Worm (Caenorhabditis elegans): Measurements from ENCODE around the gene W02A2.5.
A peak's percentile ranks its signal among the peaks of the same experiment; 100 is the strongest.

W02A2.5 gene

ce11 chrIV:13342555-13342954, at the start of gene W02A2.5:
W02A2.5 (plus strand) TSS chrIV:13342855.
- TF ChIP-seq snpc-4 (tag; optimal IDR thresholded peaks at IDR 0.05) (no peak), nhr-11 (tag; optimal IDR thresholded peaks at IDR 0.05) (no peak), mdl-1 (tag; optimal IDR thresholded peaks at IDR 0.05) (no peak), pqm-1 (tag; optimal IDR thresholded peaks at IDR 0.05) (no peak), ceh-28 (tag; optimal IDR thresholded peaks at IDR 0.05) (no peak), ceh-16 (tag; optimal IDR thresholded peaks at IDR 0.05) (no peak), lin-39 (tag; optimal IDR thresholded peaks at IDR 0.05) (no peak), skn-1 (tag; optimal IDR thresholded peaks at IDR 0.05) (no peak), fos-1 (tag; optimal IDR thresholded peaks at IDR 0.05) (no peak), ztf-4 (tag; optimal IDR thresholded peaks at IDR 0.05) (no peak), elt-2 (tag; optimal IDR thresholded peaks at IDR 0.05) (no peak)

ce11 chrIV:13297746-13298145, 44.9 kb upstream of the W02A2.5 start, which contains the start of the genes Y67H2A.2 and micu-1:
Y67H2A.2 (minus strand) TSS chrIV:13297819.
micu-1 (plus strand) TSS chrIV:13297926.
- TF ChIP-seq hmg-11 (tag; optimal IDR thresholded peaks at IDR 0.05) (peak; percentile 71), pha-4 (tag; optimal IDR thresholded peaks at IDR 0.05) (peak; percentile 64), snpc-4 (tag; optimal IDR thresholded peaks at IDR 0.05) (peak; percentile 58), nfya-1 (tag; optimal IDR thresholded peaks at IDR 0.05; ENCODE audit: insufficient read depth) (peak; percentile 80), ceh-28 (tag; optimal IDR thresholded peaks at IDR 0.05) (peak; percentile 29), nhr-28 (tag; optimal IDR thresholded peaks at IDR 0.05) (no peak), lin-39 (tag; optimal IDR thresholded peaks at IDR 0.05) (peak; percentile 69), fkh-10 (GFP tag; optimal IDR thresholded peaks at IDR 0.05) (peak; percentile 64), egl-5 (tag; optimal IDR thresholded peaks at IDR 0.05) (peak; percentile 68), lsy-12 (tag; optimal IDR thresholded peaks at IDR 0.05) (no peak), nhr-23 (tag; optimal IDR thresholded peaks at IDR 0.05) (peak; percentile 61), nhr-25 (tag; optimal IDR thresholded peaks at IDR 0.05) (peak; percentile 60), ama-1 (optimal IDR thresholded peaks at IDR 0.05) (peak; percentile 15), sea-2 (GFP tag; optimal IDR thresholded peaks at IDR 0.05) (no peak), unc-39 (tag; optimal IDR thresholded peaks at IDR 0.05) (no peak), lin-15B (tag; optimal IDR thresholded peaks at IDR 0.05) (peak; percentile 90), R02D3.7 (tag; optimal IDR thresholded peaks at IDR 0.05) (peak; percentile 35), elt-2 (tag; optimal IDR thresholded peaks at IDR 0.05) (peak; percentile 35), pqm-1 (tag; optimal IDR thresholded peaks at IDR 0.05) (peak; percentile 20), elt-3 (tag; optimal IDR thresholded peaks at IDR 0.05) (no peak)

ce11 chrIV:13299648-13300047, 43.0 kb upstream of the W02A2.5 start:
- TF ChIP-seq nhr-23 (tag; optimal IDR thresholded peaks at IDR 0.05) (no peak), nhr-237 (tag; optimal IDR thresholded peaks at IDR 0.05) (no peak), lsy-12 (tag; optimal IDR thresholded peaks at IDR 0.05) (no peak), unc-62 (GFP tag; optimal IDR thresholded peaks at IDR 0.05) (no peak), ama-1 (optimal IDR thresholded peaks at IDR 0.05) (no peak), nhr-28 (tag; optimal IDR thresholded peaks at IDR 0.05) (no peak), nhr-43 (tag; optimal IDR thresholded peaks at IDR 0.05; ENCODE audit: poor library complexity, severe bottlenecking) (no peak), jun-1 (tag; optimal IDR thresholded peaks at IDR 0.05) (no peak), ztf-4 (tag; optimal IDR thresholded peaks at IDR 0.05) (no peak), nhr-76 (tag; optimal IDR thresholded peaks at IDR 0.05) (no peak), sea-2 (GFP tag; optimal IDR thresholded peaks at IDR 0.05) (no peak), nhr-11 (tag; optimal IDR thresholded peaks at IDR 0.05) (no peak), mml-1 (tag; optimal IDR thresholded peaks at IDR 0.05) (no peak), elt-1 (tag; optimal IDR thresholded peaks at IDR 0.05) (no peak)

- TF ChIP-seq nhr-11 (tag; optimal IDR thresholded peaks at IDR 0.05) (no peak), nhr-28 (tag; optimal IDR thresholded peaks at IDR 0.05) (no peak), fos-1 (tag; optimal IDR thresholded peaks at IDR 0.05) (no peak), fkh-10 (GFP tag; optimal IDR thresholded peaks at IDR 0.05) (no peak), elt-1 (tag; optimal IDR thresholded peaks at IDR 0.05) (no peak), aly-2 (tag; optimal IDR thresholded peaks at IDR 0.05) (no peak), nhr-237 (tag; optimal IDR thresholded peaks at IDR 0.05) (no peak), nhr-12 (tag; optimal IDR thresholded peaks at IDR 0.05) (no peak), nhr-23 (tag; optimal IDR thresholded peaks at IDR 0.05) (no peak), ceh-28 (tag; optimal IDR thresholded peaks at IDR 0.05) (no peak), ceh-9 (tag; optimal IDR thresholded peaks at IDR 0.05) (no peak), elt-2 (tag; optimal IDR thresholded peaks at IDR 0.05) (no peak), ama-1 (optimal IDR thresholded peaks at IDR 0.05) (no peak), fkh-2 (tag; optimal IDR thresholded peaks at IDR 0.05) (no peak), unc-62 (GFP tag; optimal IDR thresholded peaks at IDR 0.05) (no peak), nhr-77 (tag; optimal IDR thresholded peaks at IDR 0.05) (no peak), ztf-4 (tag; optimal IDR thresholded peaks at IDR 0.05) (no peak), mdl-1 (tag; optimal IDR thresholded peaks at IDR 0.05) (no peak), snpc-4 (tag; optimal IDR thresholded peaks at IDR 0.05) (no peak)
Observed at ce11 chrIV:13300109-13300508, 42.5 kb upstream of the W02A2.5 start, which contains the start of gene kdp-1. kdp-1 (plus strand) TSS chrIV:13300188.
